Worm (Caenorhabditis elegans) whole organism, L3 larva: ENCODE data around the gene nasp-2.

Experiments used
- R02D3.7 ChIP-seq: fragments of 150-350 bp; optimal IDR thresholded peaks from 2 replicates; lab custom pipeline; 2014; ENCODE audit warnings: missing biosample characterization, missing genetic modification characterization
- ZK546.5 ChIP-seq: sonication (generic microtip); optimal IDR thresholded peaks from 2 replicates; lab custom pipeline; 2017; ENCODE audit warnings: missing biosample characterization, missing genetic modification characterization
- ama-1 ChIP-seq: fragments of 150-350 bp; optimal IDR thresholded peaks from 2 replicates; lab custom pipeline; 2018
- ceh-16 ChIP-seq: sonication (generic microtip); optimal IDR thresholded peaks from 2 replicates; lab custom pipeline; 2017; ENCODE audit warnings: missing biosample characterization, missing genetic modification characterization
- ceh-28 ChIP-seq: fragments of 150-350 bp; optimal IDR thresholded peaks from 2 replicates; lab custom pipeline; 2014; ENCODE audit warnings: missing biosample characterization, missing genetic modification reagents, missing genetic modification characterization
- ceh-82 ChIP-seq: fragments of 150-350 bp; optimal IDR thresholded peaks from 2 replicates; lab custom pipeline; 2014; ENCODE audit warnings: missing biosample characterization, missing genetic modification characterization
- ceh-9 ChIP-seq: sonication (generic microtip); optimal IDR thresholded peaks from 2 replicates; lab custom pipeline; 2018; ENCODE audit warnings: missing biosample characterization, missing genetic modification characterization
- daf-12 ChIP-seq: fragments of 150-350 bp; optimal IDR thresholded peaks from 2 replicates; lab custom pipeline; 2014; ENCODE audit warnings: missing biosample characterization, missing genetic modification reagents, missing genetic modification characterization
- egl-27 ChIP-seq: sonication (generic microtip); optimal IDR thresholded peaks from 4 replicates; lab custom pipeline; 2017; ENCODE audit warnings: missing biosample characterization, missing genetic modification reagents, missing genetic modification characterization
- egl-5 ChIP-seq: fragments of 150-350 bp; optimal IDR thresholded peaks from 2 replicates; lab custom pipeline; 2017; ENCODE audit warnings: missing biosample characterization, missing genetic modification reagents, missing genetic modification characterization, inconsistent platforms
- elt-1 ChIP-seq: fragments of 150-350 bp; optimal IDR thresholded peaks from 2 replicates; lab custom pipeline; 2014; ENCODE audit warnings: missing biosample characterization, missing genetic modification characterization
- elt-2 ChIP-seq: sonication (generic microtip); optimal IDR thresholded peaks from 2 replicates; lab custom pipeline; 2016; ENCODE audit warnings: missing genetic modification reagents, mild to moderate bottlenecking, missing genetic modification characterization, missing compliant biosample characterization
- elt-3 ChIP-seq, 3 experiments: fragments of 150-350 bp in 1 of 3; sonication (generic microtip) in 2 of 3; optimal IDR thresholded peaks; 2 replicates in 2 of 3; 4 replicates in 1 of 3; lab custom pipeline; 2014 to 2017; ENCODE audit warnings: missing biosample characterization in 3 of 3, missing genetic modification characterization in 3 of 3
- fkh-10 ChIP-seq: sonication (generic microtip); optimal IDR thresholded peaks from 2 replicates; lab custom pipeline; 2017; ENCODE audit warnings: missing biosample characterization, missing genetic modification reagents, missing genetic modification characterization
- fkh-2 ChIP-seq: fragments of 150-350 bp; optimal IDR thresholded peaks from 2 replicates; lab custom pipeline; 2014; ENCODE audit warnings: missing biosample characterization, missing genetic modification reagents, missing genetic modification characterization
- fos-1 ChIP-seq: fragments of 150-350 bp; optimal IDR thresholded peaks from 2 replicates; lab custom pipeline; 2014; ENCODE audit warnings: missing biosample characterization, missing genetic modification characterization
- hmg-11 ChIP-seq: sonication (generic microtip); optimal IDR thresholded peaks from 2 replicates; lab custom pipeline; 2016; ENCODE audit warnings: missing genetic modification characterization, missing compliant biosample characterization
- jun-1 ChIP-seq: fragments of 150-350 bp; optimal IDR thresholded peaks from 2 replicates; lab custom pipeline; 2014; ENCODE audit warnings: missing biosample characterization, missing genetic modification reagents, missing genetic modification characterization
- lin-15B ChIP-seq: fragments of 150-350 bp; optimal IDR thresholded peaks from 2 replicates; lab custom pipeline; 2014; ENCODE audit warnings: missing biosample characterization, missing genetic modification characterization
- lin-39 ChIP-seq: fragments of 150-350 bp; optimal IDR thresholded peaks from 2 replicates; lab custom pipeline; 2018; ENCODE audit warnings: missing biosample characterization, missing genetic modification reagents, missing genetic modification characterization
- lsy-12 ChIP-seq: sonication (generic microtip); optimal IDR thresholded peaks from 2 replicates; lab custom pipeline; 2016; ENCODE audit warnings: mild to moderate bottlenecking, missing genetic modification characterization, missing compliant biosample characterization
- mdl-1 ChIP-seq: fragments of 150-350 bp; optimal IDR thresholded peaks from 2 replicates; lab custom pipeline; 2014; ENCODE audit warnings: missing biosample characterization, missing genetic modification characterization
- nfya-1 ChIP-seq: sonication (generic microtip); optimal IDR thresholded peaks from 2 replicates; lab custom pipeline; 2017; ENCODE audit warnings: missing genetic modification characterization, mild to moderate bottlenecking, missing compliant biosample characterization, antibody characterized with exemption, moderate library complexity; ENCODE audit not compliant: insufficient read depth
- nhr-11 ChIP-seq: fragments of 150-350 bp; optimal IDR thresholded peaks from 2 replicates; lab custom pipeline; 2014; ENCODE audit warnings: missing biosample characterization, missing genetic modification characterization
- nhr-12 ChIP-seq: fragments of 150-350 bp; optimal IDR thresholded peaks from 2 replicates; lab custom pipeline; 2014; ENCODE audit warnings: missing biosample characterization, missing genetic modification characterization
- nhr-23 ChIP-seq: fragments of 150-350 bp; optimal IDR thresholded peaks from 2 replicates; lab custom pipeline; 2014; ENCODE audit warnings: missing biosample characterization, missing genetic modification reagents, missing genetic modification characterization
- nhr-25 ChIP-seq: sonication (generic microtip); optimal IDR thresholded peaks from 2 replicates; lab custom pipeline; 2017; ENCODE audit warnings: missing biosample characterization, missing genetic modification characterization
- nhr-28 ChIP-seq: fragments of 150-350 bp; optimal IDR thresholded peaks from 2 replicates; lab custom pipeline; 2014; ENCODE audit warnings: missing biosample characterization, missing genetic modification characterization
- nhr-43 ChIP-seq: sonication (generic microtip); optimal IDR thresholded peaks from 2 replicates; lab custom pipeline; 2016; ENCODE audit warnings: mild to moderate bottlenecking, missing genetic modification characterization, missing compliant biosample characterization; ENCODE audit not compliant: poor library complexity, severe bottlenecking
- nhr-67 ChIP-seq: fragments of 150-350 bp; optimal IDR thresholded peaks from 2 replicates; lab custom pipeline; 2014; ENCODE audit warnings: missing biosample characterization, missing genetic modification characterization
- nhr-76 ChIP-seq: fragments of 150-350 bp; sonication (generic microtip); optimal IDR thresholded peaks from 5 replicates; lab custom pipeline; 2014; ENCODE audit warnings: missing biosample characterization, missing genetic modification characterization
- nhr-77 ChIP-seq: fragments of 150-350 bp; optimal IDR thresholded peaks from 2 replicates; lab custom pipeline; 2014; ENCODE audit warnings: missing biosample characterization, missing genetic modification characterization
- pha-4 ChIP-seq: fragments of 150-350 bp; optimal IDR thresholded peaks from 2 replicates; lab custom pipeline; 2014; ENCODE audit warnings: missing biosample characterization, missing genetic modification reagents, missing genetic modification characterization
- pqm-1 ChIP-seq: fragments of 150-350 bp; optimal IDR thresholded peaks from 2 replicates; lab custom pipeline; 2017; ENCODE audit warnings: missing biosample characterization, missing genetic modification characterization, inconsistent platforms
- sea-2 ChIP-seq: fragments of 150-350 bp; sonication (generic microtip); optimal IDR thresholded peaks from 4 replicates; lab custom pipeline; 2014; ENCODE audit warnings: missing biosample characterization, missing genetic modification reagents, missing genetic modification characterization
- skn-1 ChIP-seq: fragments of 150-350 bp; optimal IDR thresholded peaks from 2 replicates; lab custom pipeline; 2014; ENCODE audit warnings: missing biosample characterization, missing genetic modification characterization
- snpc-4 ChIP-seq: fragments of 150-350 bp; optimal IDR thresholded peaks from 2 replicates; lab custom pipeline; 2014; ENCODE audit warnings: missing biosample characterization, missing genetic modification characterization
- tbx-2 ChIP-seq: sonication (generic microtip); optimal IDR thresholded peaks from 2 replicates; lab custom pipeline; 2016; ENCODE audit warnings: mild to moderate bottlenecking, missing genetic modification characterization, missing compliant biosample characterization
- unc-39 ChIP-seq: sonication (generic microtip); optimal IDR thresholded peaks from 4 replicates; lab custom pipeline; 2017; ENCODE audit warnings: missing biosample characterization, missing genetic modification characterization
- zag-1 ChIP-seq: fragments of 150-350 bp; optimal IDR thresholded peaks from 2 replicates; lab custom pipeline; 2014; ENCODE audit warnings: missing biosample characterization, missing genetic modification characterization
- ztf-11 ChIP-seq: fragments of 150-350 bp; optimal IDR thresholded peaks from 2 replicates; lab custom pipeline; 2014; ENCODE audit warnings: missing biosample characterization, missing genetic modification characterization
- ztf-4 ChIP-seq: fragments of 150-350 bp; optimal IDR thresholded peaks from 2 replicates; lab custom pipeline; 2014; ENCODE audit warnings: missing biosample characterization, missing genetic modification characterization

Gene nasp-2

ce11 chrV:13269228-13269630 lies 42.8 kb downstream of the nasp-2 start:
- TF ChIP-seq ceh-9 (tag; lab: Kevin White, UChicago): no peak
- TF ChIP-seq nhr-76 (tag; lab: Kevin White, UChicago): no peak
- TF ChIP-seq unc-39 (tag; lab: Kevin White, UChicago): no peak
- no peak for TF ChIP-seq nhr-25 (tag; lab: Kevin White, UChicago)
- TF ChIP-seq sea-2: no peak
- TF ChIP-seq lin-15B (tag; lab: Kevin White, UChicago): no peak
- TF ChIP-seq elt-1 (tag; lab: Kevin White, UChicago): no peak
- TF ChIP-seq pha-4: peak; percentile 75
- no peak for TF ChIP-seq nhr-77 (tag; lab: Kevin White, UChicago)
- no peak for TF ChIP-seq nhr-67
- TF ChIP-seq egl-5 (tag; lab: Kevin White, UChicago): no peak
- no peak for TF ChIP-seq ama-1
- TF ChIP-seq egl-27 (tag; lab: Kevin White, UChicago): no peak
- no peak for TF ChIP-seq R02D3.7 (tag; lab: Kevin White, UChicago)
- TF ChIP-seq jun-1 (tag; lab: Kevin White, UChicago): peak; percentile 92
- TF ChIP-seq fkh-10 (GFP tag; lab: Kevin White, UChicago): no peak
- no peak for TF ChIP-seq nhr-11 (tag; lab: Kevin White, UChicago)
- TF ChIP-seq zag-1 (tag; lab: Kevin White, UChicago): no peak
- TF ChIP-seq ztf-11: no peak
- TF ChIP-seq nhr-12 (tag; lab: Kevin White, UChicago): no peak
- peak; percentile 28 for TF ChIP-seq fos-1 (tag; lab: Kevin White, UChicago)
- TF ChIP-seq lin-39: no peak
- TF ChIP-seq ZK546.5 (tag; lab: Kevin White, UChicago): no peak
- no peak for TF ChIP-seq ceh-28 (tag; lab: Kevin White, UChicago)
- TF ChIP-seq ztf-4: no peak
- no peak for TF ChIP-seq hmg-11
- peak; percentile 20 for TF ChIP-seq lsy-12
- TF ChIP-seq pqm-1 (tag; lab: Kevin White, UChicago): peak; percentile 88
- TF ChIP-seq mdl-1 (tag; lab: Kevin White, UChicago): no peak
- peak; percentile 50 for TF ChIP-seq nfya-1 (tag; lab: Kevin White, UChicago)
- TF ChIP-seq ceh-82: no peak
- TF ChIP-seq fkh-2 (tag; lab: Kevin White, UChicago): no peak
- TF ChIP-seq nhr-28 (tag; lab: Kevin White, UChicago): no peak
- no peak for TF ChIP-seq skn-1 (tag; lab: Kevin White, UChicago)
- no peak for TF ChIP-seq elt-3 (tag; optimal IDR thresholded peaks at IDR 0.05; lab: Kevin White, UChicago)
- no peak for TF ChIP-seq snpc-4 (tag; lab: Kevin White, UChicago)
- no peak for TF ChIP-seq nhr-23
- no peak for TF ChIP-seq ceh-16 (tag; lab: Kevin White, UChicago)
- peak; percentile 99 for TF ChIP-seq elt-2
- TF ChIP-seq tbx-2: no peak
- TF ChIP-seq nhr-43: no peak
- TF ChIP-seq, all 47 proteins: peak for 7

ce11 chrV:13268032-13268431 lies 44.0 kb downstream of the nasp-2 start:
- TF ChIP-seq nhr-67 (no peak), R02D3.7 (tag; lab: Kevin White, UChicago) (no peak), nhr-11 (tag; lab: Kevin White, UChicago) (no peak), fkh-2 (tag; lab: Kevin White, UChicago) (no peak), ztf-4 (no peak), nhr-28 (tag; lab: Kevin White, UChicago) (no peak), egl-27 (tag; lab: Kevin White, UChicago) (no peak), ZK546.5 (tag; lab: Kevin White, UChicago) (no peak), ceh-28 (tag; lab: Kevin White, UChicago) (no peak), zag-1 (tag; lab: Kevin White, UChicago) (no peak), elt-1 (tag; lab: Kevin White, UChicago) (no peak), lin-39 (no peak), fos-1 (tag; lab: Kevin White, UChicago) (no peak), ztf-11 (no peak), nfya-1 (tag; lab: Kevin White, UChicago) (no peak), pqm-1 (tag; lab: Kevin White, UChicago) (peak; percentile 79), unc-39 (tag; lab: Kevin White, UChicago) (no peak), elt-2 (peak; percentile 95), nhr-43 (no peak), daf-12 (tag; lab: Kevin White, UChicago) (no peak), pha-4 (peak; percentile 58), hmg-11 (no peak), nhr-23 (no peak), fkh-10 (GFP tag; lab: Kevin White, UChicago) (no peak), jun-1 (tag; lab: Kevin White, UChicago) (peak; percentile 85), elt-3 (tag; optimal IDR thresholded peaks at IDR 0.05; lab: Kevin White, UChicago) (no peak)
